Worm (Caenorhabditis elegans): Measurements from ENCODE around the gene srh-3.

The srh-3 gene

DNA sequence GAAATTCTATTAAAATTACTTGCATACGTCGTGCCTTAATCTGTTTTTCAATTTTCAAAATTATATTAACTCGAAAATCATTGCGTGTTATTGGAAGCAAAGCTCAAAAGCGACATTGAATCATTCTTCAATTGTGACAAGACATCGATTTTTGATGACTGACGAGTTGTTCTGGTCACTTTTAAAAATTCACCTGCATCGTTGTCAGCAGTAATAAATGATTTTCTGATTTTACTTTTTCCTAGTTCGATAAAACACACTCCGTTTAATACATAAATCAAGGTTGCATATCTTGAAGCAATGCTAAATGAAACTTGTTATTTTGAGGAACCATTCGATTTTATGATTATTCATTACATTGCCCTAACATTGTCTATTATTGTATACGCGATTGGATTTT is at the start of gene srh-3:
srh-3 (plus strand) TSS at position 301 of the 400 bp plus-strand sequence.
- TF ChIP-seq tab-1 (GFP tag; IDR thresholded peaks at IDR 0.05) (no peak), ztf-23 (GFP tag; IDR thresholded peaks at IDR 0.05) (no peak), ref-1 (GFP tag; conservative IDR thresholded peaks at IDR 0.05) (no peak), cog-1 (tag; optimal IDR thresholded peaks at IDR 0.05) (no peak), med-1 (GFP tag; optimal IDR thresholded peaks at IDR 0.05; ENCODE audit: insufficient read depth) (no peak), ztf-29 (GFP tag; IDR thresholded peaks at IDR 0.05) (no peak), T22C8.4 (GFP tag; IDR thresholded peaks at IDR 0.05) (no peak), klf-2 (GFP tag; conservative IDR thresholded peaks at IDR 0.05) (no peak), flt-1 (GFP tag; IDR thresholded peaks at IDR 0.05) (no peak)

DNA sequence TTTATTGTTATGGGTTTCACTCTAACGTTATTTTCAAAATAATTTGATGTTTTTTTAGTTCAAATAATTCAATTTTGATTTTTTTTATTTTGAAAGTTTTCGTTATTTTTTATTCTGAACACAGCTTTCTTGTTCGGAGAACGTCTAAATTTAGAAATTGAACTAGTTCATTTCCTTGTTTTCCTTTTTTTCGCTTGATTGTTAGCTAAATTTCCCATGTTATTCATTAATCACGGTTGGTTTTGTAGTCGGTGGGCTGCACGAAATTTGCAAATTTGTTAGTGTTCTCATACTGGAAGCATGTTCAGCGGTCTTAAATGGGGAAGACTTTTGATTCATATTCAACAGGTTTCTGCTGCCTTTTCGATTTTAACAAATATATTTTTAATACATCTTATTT is 46.5 kb upstream of the srh-3 start, which contains the start of gene str-222:
str-222 (plus strand) TSS at position 301 of the 400 bp plus-strand sequence.
- TF ChIP-seq klf-2 (GFP tag; conservative IDR thresholded peaks at IDR 0.05) (no peak), flt-1 (GFP tag; IDR thresholded peaks at IDR 0.05) (no peak), tab-1 (GFP tag; IDR thresholded peaks at IDR 0.05) (no peak), cog-1 (tag; optimal IDR thresholded peaks at IDR 0.05) (no peak)

DNA sequence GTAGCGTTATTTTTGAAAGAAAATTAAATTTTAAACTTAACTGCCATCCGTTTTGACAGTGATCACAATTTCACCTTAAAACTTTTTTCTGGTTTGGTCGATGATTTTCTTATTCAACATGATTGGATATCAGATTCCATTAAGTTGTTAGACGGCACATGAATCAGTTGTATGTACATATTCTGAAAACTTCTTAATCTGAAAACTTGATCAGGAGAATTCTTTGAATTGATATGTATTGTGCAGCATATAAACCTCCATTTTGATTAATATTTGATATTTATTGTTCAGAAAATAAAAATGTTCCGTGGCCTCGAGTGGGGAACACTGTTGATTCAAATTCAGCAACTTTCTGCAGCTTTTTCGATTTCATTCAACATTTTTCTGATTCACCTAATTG is 42.4 kb upstream of the srh-3 start, which contains the start of gene str-221:
str-221 (plus strand) TSS at position 301 of the 400 bp plus-strand sequence.
- no peak for TF ChIP-seq flt-1 (GFP tag; IDR thresholded peaks at IDR 0.05)

DNA sequence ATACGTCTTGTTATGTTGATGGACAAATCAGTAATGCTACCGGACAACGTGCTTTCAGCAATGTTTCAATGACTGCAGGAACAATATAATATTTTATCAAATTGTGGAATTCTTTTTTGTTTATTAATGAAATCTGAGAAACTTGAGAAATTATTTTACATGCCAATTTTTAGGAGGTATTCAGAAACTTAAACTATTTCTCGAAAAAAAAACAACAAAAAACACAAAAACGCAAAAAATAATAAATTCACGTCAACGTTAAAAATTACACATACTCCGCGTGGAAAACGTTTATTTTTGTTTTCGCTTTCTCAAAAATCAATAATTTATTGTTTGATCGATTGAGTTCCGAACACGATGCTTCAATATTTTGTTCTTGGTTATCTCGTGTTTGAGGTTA is 40.2 kb upstream of the srh-3 start, which contains the start of gene Y46H3D.1:
Y46H3D.1 (plus strand) TSS at position 301 of the 400 bp plus-strand sequence.
- TF ChIP-seq ref-1 (GFP tag; conservative IDR thresholded peaks at IDR 0.05) (no peak), med-1 (GFP tag; optimal IDR thresholded peaks at IDR 0.05; ENCODE audit: insufficient read depth) (no peak)

DNA sequence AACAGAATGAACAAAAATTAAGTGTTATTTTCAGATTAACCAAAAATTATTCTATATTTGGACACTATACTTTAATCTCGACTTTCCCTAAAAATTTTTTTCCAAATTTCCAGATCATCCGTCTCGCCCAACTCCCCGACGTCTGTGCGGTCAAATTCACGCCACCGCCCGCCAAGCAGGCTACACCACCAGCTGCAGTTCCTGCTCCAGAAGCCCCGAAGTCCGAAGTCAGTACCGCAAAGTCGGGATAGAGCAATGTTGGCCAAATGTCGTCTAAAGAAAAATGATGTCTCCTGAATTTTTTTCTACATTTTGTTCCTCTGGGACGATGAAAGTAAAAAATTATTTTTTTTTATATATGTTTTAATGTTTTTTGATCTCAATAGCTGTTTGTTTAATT is 39.6 kb upstream of the srh-3 start:
- no peak for TF ChIP-seq ztf-23 (GFP tag; IDR thresholded peaks at IDR 0.05)
- TF ChIP-seq med-1 (GFP tag; optimal IDR thresholded peaks at IDR 0.05; ENCODE audit: insufficient read depth), result no peak
- no peak for TF ChIP-seq ztf-29 (GFP tag; IDR thresholded peaks at IDR 0.05)
- TF ChIP-seq klf-2 (GFP tag; conservative IDR thresholded peaks at IDR 0.05), result no peak

DNA sequence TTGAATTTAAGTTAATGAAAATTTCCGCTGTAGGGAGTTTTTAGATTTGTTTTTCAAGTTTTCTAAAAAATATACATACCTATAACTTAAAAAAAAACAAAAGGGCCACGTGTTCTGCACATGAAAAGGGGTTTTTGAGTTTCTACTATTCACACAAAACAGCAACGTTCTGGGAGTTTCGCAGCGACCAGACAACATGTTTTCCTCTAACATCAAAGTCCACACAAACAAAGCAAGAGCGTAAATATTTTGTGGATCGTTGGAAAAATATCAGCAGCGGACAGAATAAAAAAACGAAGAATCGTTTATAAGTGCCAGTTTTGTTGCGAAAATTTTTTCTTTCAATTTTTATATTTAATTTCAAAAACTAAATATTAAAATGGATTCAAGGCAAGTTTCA is 38.5 kb upstream of the srh-3 start, which contains the start of gene alh-2:
alh-2 (plus strand) TSS at position 284 of the 400 bp plus-strand sequence.
- TF ChIP-seq tab-1 (GFP tag; IDR thresholded peaks at IDR 0.05) (no peak), cog-1 (tag; optimal IDR thresholded peaks at IDR 0.05) (no peak), med-1 (GFP tag; optimal IDR thresholded peaks at IDR 0.05; ENCODE audit: insufficient read depth) (no peak), flt-1 (GFP tag; IDR thresholded peaks at IDR 0.05) (no peak), T22C8.4 (GFP tag; IDR thresholded peaks at IDR 0.05) (no peak), klf-2 (GFP tag; conservative IDR thresholded peaks at IDR 0.05) (no peak), ref-1 (GFP tag; conservative IDR thresholded peaks at IDR 0.05) (no peak), ztf-23 (GFP tag; IDR thresholded peaks at IDR 0.05) (no peak), ztf-29 (GFP tag; IDR thresholded peaks at IDR 0.05) (no peak)

DNA sequence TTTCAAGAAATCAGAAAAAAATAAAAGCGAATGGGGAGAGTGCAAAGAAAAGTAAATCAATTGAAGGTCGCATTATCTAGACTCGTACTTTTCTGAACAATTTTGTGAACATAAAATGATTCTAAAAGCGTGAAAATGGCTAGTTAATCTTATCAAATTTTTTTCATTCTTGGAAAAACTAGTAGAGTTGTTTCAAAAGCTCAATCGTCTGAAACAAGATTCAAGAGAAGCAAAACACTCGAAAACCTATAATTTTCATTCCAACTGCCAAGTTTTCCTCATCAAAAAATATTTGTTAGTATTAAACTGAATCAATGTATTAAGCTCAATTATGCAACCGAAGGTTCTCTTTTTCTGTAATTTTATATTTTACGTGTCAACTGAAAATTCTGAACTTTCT is 34.4 kb upstream of the srh-3 start, which contains the start of gene irld-45:
irld-45 (plus strand) TSS at position 301 of the 400 bp plus-strand sequence.
- TF ChIP-seq tab-1 (GFP tag; IDR thresholded peaks at IDR 0.05) (no peak), flt-1 (GFP tag; IDR thresholded peaks at IDR 0.05) (no peak), ref-1 (GFP tag; conservative IDR thresholded peaks at IDR 0.05) (no peak)

DNA sequence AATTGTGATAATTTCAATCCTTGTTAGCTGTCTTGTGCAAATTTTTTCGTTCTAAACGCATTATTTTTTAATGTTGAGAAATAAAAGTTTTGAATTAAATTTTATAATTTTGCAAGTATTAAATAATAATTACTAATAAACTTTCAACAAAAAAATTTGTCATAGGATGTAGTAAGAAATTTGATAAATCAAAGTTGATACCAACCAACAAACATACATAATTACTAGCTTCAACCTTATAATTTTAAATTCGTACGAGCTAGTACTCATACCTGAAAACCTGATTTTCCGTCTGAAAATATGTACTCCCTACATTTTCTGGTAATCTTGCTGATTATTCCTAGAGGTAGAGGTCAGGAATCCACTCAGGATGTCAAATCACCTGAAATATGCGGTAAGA is 31.3 kb upstream of the srh-3 start, which contains the start of gene irld-44:
irld-44 (plus strand) TSS at position 301 of the 400 bp plus-strand sequence.
- TF ChIP-seq klf-2 (GFP tag; conservative IDR thresholded peaks at IDR 0.05) (no peak), T22C8.4 (GFP tag; IDR thresholded peaks at IDR 0.05) (no peak), flt-1 (GFP tag; IDR thresholded peaks at IDR 0.05) (no peak), med-1 (GFP tag; optimal IDR thresholded peaks at IDR 0.05; ENCODE audit: insufficient read depth) (no peak), ref-1 (GFP tag; conservative IDR thresholded peaks at IDR 0.05) (no peak), tab-1 (GFP tag; IDR thresholded peaks at IDR 0.05) (no peak), ztf-23 (GFP tag; IDR thresholded peaks at IDR 0.05) (no peak), ztf-29 (GFP tag; IDR thresholded peaks at IDR 0.05) (no peak), cog-1 (tag; optimal IDR thresholded peaks at IDR 0.05) (no peak)

DNA sequence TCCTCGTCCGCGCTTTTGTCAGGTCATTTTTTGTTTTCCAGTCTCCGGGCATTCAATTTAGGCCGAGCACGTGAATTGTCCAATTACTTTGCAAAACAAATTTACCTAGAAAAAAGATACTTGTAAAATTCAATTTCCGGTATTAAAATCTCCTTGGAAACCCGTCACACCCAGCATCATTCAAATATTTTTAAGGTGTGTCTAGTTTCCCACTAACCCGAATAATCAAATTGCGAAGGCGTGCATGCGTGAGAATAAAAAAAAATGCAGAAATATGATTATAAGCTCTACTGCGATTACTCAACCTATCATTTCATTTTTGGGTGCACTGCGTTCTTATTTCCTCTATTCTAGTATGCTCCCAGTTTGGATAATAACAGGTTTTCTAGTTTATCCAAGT is 27.5 kb upstream of the srh-3 start, which contains the start of gene irld-11:
irld-11 (plus strand) TSS at position 301 of the 400 bp plus-strand sequence.
- no peak for TF ChIP-seq T22C8.4 (GFP tag; IDR thresholded peaks at IDR 0.05)
- no peak for TF ChIP-seq med-1 (GFP tag; optimal IDR thresholded peaks at IDR 0.05; ENCODE audit: insufficient read depth)
- TF ChIP-seq ztf-23 (GFP tag; IDR thresholded peaks at IDR 0.05), result no peak
- TF ChIP-seq cog-1 (tag; optimal IDR thresholded peaks at IDR 0.05), result no peak
- no peak for TF ChIP-seq flt-1 (GFP tag; IDR thresholded peaks at IDR 0.05)
- no peak for TF ChIP-seq klf-2 (GFP tag; conservative IDR thresholded peaks at IDR 0.05)
- no peak for TF ChIP-seq ztf-29 (GFP tag; IDR thresholded peaks at IDR 0.05)
- no peak for TF ChIP-seq tab-1 (GFP tag; IDR thresholded peaks at IDR 0.05)
- TF ChIP-seq ref-1 (GFP tag; conservative IDR thresholded peaks at IDR 0.05), result no peak

DNA sequence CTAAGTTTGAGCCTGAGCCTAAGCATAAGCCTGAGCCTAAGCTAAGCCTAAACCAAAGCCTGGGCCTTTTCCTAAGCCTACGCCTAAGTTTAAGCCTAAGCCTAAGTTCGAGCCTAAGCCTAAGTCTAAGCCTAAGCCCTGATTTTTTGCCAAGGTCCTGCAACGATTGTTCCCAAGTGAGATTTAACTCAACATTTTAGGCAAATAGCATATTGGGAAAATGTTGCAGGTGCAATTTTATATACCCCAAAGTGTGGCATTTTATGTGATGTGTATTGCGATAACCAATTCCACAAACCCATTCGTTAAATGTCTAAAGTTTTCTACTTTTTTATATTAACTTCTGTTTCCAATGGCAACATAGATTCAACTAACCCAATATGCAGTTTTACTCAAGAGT is 20.1 kb upstream of the srh-3 start, which contains the start of gene irld-40:
irld-40 (plus strand) TSS at position 301 of the 400 bp plus-strand sequence.
- TF ChIP-seq ref-1 (GFP tag; conservative IDR thresholded peaks at IDR 0.05), result no peak
- no peak for TF ChIP-seq med-1 (GFP tag; optimal IDR thresholded peaks at IDR 0.05; ENCODE audit: insufficient read depth)
- no peak for TF ChIP-seq klf-2 (GFP tag; conservative IDR thresholded peaks at IDR 0.05)
- TF ChIP-seq flt-1 (GFP tag; IDR thresholded peaks at IDR 0.05), result no peak
- no peak for TF ChIP-seq ztf-29 (GFP tag; IDR thresholded peaks at IDR 0.05)
- no peak for TF ChIP-seq tab-1 (GFP tag; IDR thresholded peaks at IDR 0.05)
- no peak for TF ChIP-seq T22C8.4 (GFP tag; IDR thresholded peaks at IDR 0.05)
- no peak for TF ChIP-seq ztf-23 (GFP tag; IDR thresholded peaks at IDR 0.05)
- TF ChIP-seq cog-1 (tag; optimal IDR thresholded peaks at IDR 0.05), result no peak

DNA sequence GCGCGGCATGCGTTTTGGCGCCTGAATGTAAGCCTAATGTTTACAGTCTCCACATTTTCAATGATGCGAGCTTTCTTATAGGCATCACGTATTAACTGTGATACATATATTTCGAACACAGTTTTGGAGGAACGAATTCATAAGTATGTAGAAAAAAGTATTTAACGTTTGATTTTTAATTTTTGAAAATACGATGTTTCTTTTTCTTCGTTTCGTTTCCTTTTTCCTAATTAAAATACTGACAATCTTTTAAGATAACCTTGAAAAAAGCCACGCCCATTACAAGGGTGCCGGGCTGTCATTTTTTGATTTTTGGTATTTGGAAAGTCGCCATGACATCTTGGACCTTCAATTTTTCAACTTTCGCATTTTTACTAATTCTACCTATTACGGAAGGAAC is 17.5 kb upstream of the srh-3 start, which contains the start of gene K04F1.9:
K04F1.9 (plus strand) TSS at position 301 of the 400 bp plus-strand sequence.
- TF ChIP-seq klf-2 (GFP tag; conservative IDR thresholded peaks at IDR 0.05), result no peak
- no peak for TF ChIP-seq med-1 (GFP tag; optimal IDR thresholded peaks at IDR 0.05; ENCODE audit: insufficient read depth)
- TF ChIP-seq ztf-23 (GFP tag; IDR thresholded peaks at IDR 0.05), result no peak
- no peak for TF ChIP-seq flt-1 (GFP tag; IDR thresholded peaks at IDR 0.05)
- no peak for TF ChIP-seq T22C8.4 (GFP tag; IDR thresholded peaks at IDR 0.05)
- no peak for TF ChIP-seq cog-1 (tag; optimal IDR thresholded peaks at IDR 0.05)
- TF ChIP-seq ztf-29 (GFP tag; IDR thresholded peaks at IDR 0.05), result no peak
- TF ChIP-seq ref-1 (GFP tag; conservative IDR thresholded peaks at IDR 0.05), result no peak
- TF ChIP-seq tab-1 (GFP tag; IDR thresholded peaks at IDR 0.05), result no peak
